Fruit fly (Drosophila melanogaster) whole organism, embryonic: ENCODE measurements around the gene CG31551.

Experiments
- Aef1 ChIP-seq: fragments of 200-800 bp; sonication (Bioruptor generic); IDR thresholded peaks from 3 replicates; pipeline ENCODE4 v1.3.6; 2022; ENCODE audit warnings: missing biosample characterization, missing genetic modification characterization
- B-H2 ChIP-seq: fragments of 200-800 bp; sonication (Bioruptor generic); optimal IDR thresholded peaks from 2 replicates; lab custom pipeline; 2018; ENCODE audit warnings: missing biosample characterization, mild to moderate bottlenecking, missing genetic modification characterization
- CG10366 ChIP-seq: fragments of 200-800 bp; sonication (Bioruptor generic); IDR thresholded peaks from 2 replicates; pipeline ENCODE4 v1.3.6; 2022; ENCODE audit warnings: missing biosample characterization, missing genetic modification characterization
- CG12769 ChIP-seq: fragments of 200-800 bp; sonication (Bioruptor generic); optimal IDR thresholded peaks from 2 replicates; lab custom pipeline; 2019; ENCODE audit warnings: missing biosample characterization, mild to moderate bottlenecking, missing genetic modification characterization, moderate library complexity
- CG14014 ChIP-seq: fragments of 200-800 bp; sonication (Bioruptor generic); IDR thresholded peaks from 2 replicates; pipeline ENCODE4 v1.3.6; 2022; ENCODE audit warnings: missing biosample characterization, missing genetic modification characterization
- CG15479 ChIP-seq: fragments of 200-800 bp; sonication (Bioruptor generic); optimal IDR thresholded peaks from 3 replicates; lab custom pipeline; 2019; ENCODE audit warnings: missing biosample characterization, mild to moderate bottlenecking, missing genetic modification characterization, moderate library complexity
- CG15696 ChIP-seq: fragments of 200-800 bp; sonication (Bioruptor generic); optimal IDR thresholded peaks from 2 replicates; lab custom pipeline; 2019; ENCODE audit warnings: missing biosample characterization, mild to moderate bottlenecking, missing genetic modification characterization, moderate library complexity
- CG16779 ChIP-seq: fragments of 200-800 bp; sonication (Bioruptor generic); IDR thresholded peaks from 2 replicates; pipeline ENCODE4 v1.3.6; 2022; ENCODE audit warnings: missing biosample characterization, missing genetic modification characterization
- CG2120 ChIP-seq: fragments of 200-800 bp; sonication (Bioruptor generic); optimal IDR thresholded peaks from 3 replicates; lab custom pipeline; 2016; ENCODE audit warnings: missing biosample characterization, missing genetic modification characterization
- CG30431 ChIP-seq: fragments of 200-800 bp; sonication (Bioruptor generic); optimal IDR thresholded peaks from 2 replicates; lab custom pipeline; 2017; ENCODE audit warnings: missing biosample characterization, missing genetic modification characterization
- CG32772 ChIP-seq: fragments of 200-800 bp; sonication (Bioruptor generic); IDR thresholded peaks from 2 replicates; pipeline ENCODE4 v1.3.6; 2022; ENCODE audit warnings: missing biosample characterization, missing genetic modification characterization
- CG3407 ChIP-seq: fragments of 200-800 bp; sonication (Bioruptor generic); optimal IDR thresholded peaks from 2 replicates; lab custom pipeline; 2018; ENCODE audit warnings: missing biosample characterization, mild to moderate bottlenecking, missing genetic modification characterization
- CG3726 ChIP-seq: fragments of 200-800 bp; sonication (Bioruptor generic); IDR thresholded peaks from 3 replicates; pipeline ENCODE4, ENCODE4 v1.3.6; 2022; ENCODE audit warnings: missing biosample characterization, missing genetic modification characterization
- CG3995 ChIP-seq: fragments of 200-800 bp; sonication (Bioruptor generic); optimal IDR thresholded peaks from 3 replicates; lab custom pipeline; 2016; ENCODE audit warnings: missing biosample characterization, missing genetic modification characterization
- CG6765 ChIP-seq: fragments of 200-800 bp; sonication (Bioruptor generic); optimal IDR thresholded peaks from 3 replicates; lab custom pipeline; 2017; ENCODE audit warnings: missing biosample characterization, mild to moderate bottlenecking, missing genetic modification characterization
- CG6813 ChIP-seq: fragments of 200-800 bp; sonication (Bioruptor generic); optimal IDR thresholded peaks from 2 replicates; lab custom pipeline; 2017; ENCODE audit warnings: missing biosample characterization, missing genetic modification characterization, mild to moderate bottlenecking, moderate library complexity, missing genetic modification reagents
- CG6854 ChIP-seq: fragments of 200-800 bp; sonication (Bioruptor generic); optimal IDR thresholded peaks from 3 replicates; lab custom pipeline; 2017; ENCODE audit warnings: missing biosample characterization, mild to moderate bottlenecking, missing genetic modification characterization
- CG7357 ChIP-seq: fragments of 200-800 bp; sonication (Bioruptor generic); IDR thresholded peaks from 3 replicates; pipeline ENCODE4 v1.3.6; 2022; ENCODE audit warnings: missing biosample characterization, missing genetic modification characterization
- CG7556 ChIP-seq: fragments of 200-800 bp; sonication (Bioruptor generic); optimal IDR thresholded peaks from 2 replicates; lab custom pipeline; 2017; ENCODE audit warnings: missing biosample characterization, mild to moderate bottlenecking, missing genetic modification characterization
- CG9797 ChIP-seq: fragments of 200-800 bp; sonication (Bioruptor generic); optimal IDR thresholded peaks from 3 replicates; lab custom pipeline; 2018; ENCODE audit warnings: missing biosample characterization, mild to moderate bottlenecking, missing genetic modification characterization
- CoRest ChIP-seq: fragments of 200-800 bp; sonication (Bioruptor generic); optimal IDR thresholded peaks from 3 replicates; lab custom pipeline; 2018; ENCODE audit warnings: missing biosample characterization, mild to moderate bottlenecking, missing genetic modification characterization, moderate library complexity
- Dad ChIP-seq: fragments of 200-800 bp; sonication (Bioruptor generic); optimal IDR thresholded peaks from 3 replicates; lab custom pipeline; 2016; ENCODE audit warnings: missing biosample characterization, missing genetic modification characterization
- Dref ChIP-seq: fragments of 200-800 bp; sonication (Bioruptor generic); IDR thresholded peaks from 2 replicates; pipeline ENCODE4 v1.3.6; 2022; ENCODE audit warnings: missing biosample characterization, missing genetic modification characterization
- GATAe ChIP-seq: fragments of 200-800 bp; sonication (Bioruptor generic); conservative IDR thresholded peaks from 2 replicates; pipeline ENCODE4 v1.3.6; 2022; ENCODE audit warnings: missing biosample characterization, missing genetic modification characterization
- HmgZ ChIP-seq: fragments of 200-800 bp; sonication (Bioruptor generic); optimal IDR thresholded peaks from 2 replicates; lab custom pipeline; 2018; ENCODE audit warnings: missing biosample characterization, mild to moderate bottlenecking, missing genetic modification characterization
- Hsf ChIP-seq: fragments of 200-800 bp; sonication (Bioruptor generic); optimal IDR thresholded peaks from 3 replicates; lab custom pipeline; 2016; ENCODE audit warnings: missing biosample characterization, missing genetic modification characterization
- Kr ChIP-seq: fragments of 200-800 bp; sonication (Bioruptor generic); optimal IDR thresholded peaks from 2 replicates; lab custom pipeline; 2017; ENCODE audit warnings: missing biosample characterization, mild to moderate bottlenecking, missing genetic modification characterization
- Lhr ChIP-seq: fragments of 200-800 bp; sonication (Bioruptor generic); optimal IDR thresholded peaks from 3 replicates; lab custom pipeline; 2017; ENCODE audit warnings: mild to moderate bottlenecking, missing biosample characterization, missing genetic modification reagents, missing genetic modification characterization
- Lpt ChIP-seq: fragments of >200 bp; optimal IDR thresholded peaks from 2 replicates; lab custom pipeline; 2018; ENCODE audit warnings: missing biosample characterization, missing genetic modification characterization
- MBD-R2 ChIP-seq: fragments of 200-800 bp; sonication (Bioruptor generic); IDR thresholded peaks from 2 replicates; pipeline ENCODE4 v1.3.6; 2022; ENCODE audit warnings: missing biosample characterization, missing genetic modification characterization
- Mad ChIP-seq: fragments of 200-800 bp; sonication (Bioruptor generic); optimal IDR thresholded peaks from 2 replicates; lab custom pipeline; 2016; ENCODE audit warnings: missing biosample characterization, missing genetic modification characterization
- Pdp1 ChIP-seq, 2 experiments: fragments of 200-800 bp; sonication (Bioruptor generic); optimal IDR thresholded peaks; 3 replicates each; lab custom pipeline; 2016; ENCODE audit warnings: missing biosample characterization in 2 of 2, missing genetic modification characterization in 2 of 2, mild to moderate bottlenecking in 1 of 2, moderate library complexity in 1 of 2
- Side ChIP-seq: fragments of 200-800 bp; sonication (Bioruptor generic); optimal IDR thresholded peaks from 2 replicates; lab custom pipeline; 2016; ENCODE audit warnings: missing biosample characterization, missing genetic modification characterization
- aop ChIP-seq: fragments of 200-800 bp; sonication (Bioruptor generic); IDR thresholded peaks from 2 replicates; pipeline ENCODE4 v1.3.6; 2022; ENCODE audit warnings: missing biosample characterization, missing genetic modification characterization
- bsh ChIP-seq, 2 experiments: fragments of 200-800 bp; sonication (Bioruptor generic); optimal IDR thresholded peaks; 2 replicates each; lab custom pipeline; 2017 to 2018; ENCODE audit warnings: mild to moderate bottlenecking in 2 of 2, missing biosample characterization in 2 of 2, missing genetic modification characterization in 2 of 2, moderate library complexity in 1 of 2
- croc ChIP-seq: fragments of 200-800 bp; sonication (Bioruptor generic); conservative IDR thresholded peaks from 3 replicates; pipeline ENCODE4 v1.3.6; 2022; ENCODE audit warnings: missing biosample characterization, missing genetic modification characterization
- dmrt11E ChIP-seq: fragments of 200-800 bp; sonication (Bioruptor generic); optimal IDR thresholded peaks from 3 replicates; lab custom pipeline; 2018; ENCODE audit warnings: missing biosample characterization, mild to moderate bottlenecking, missing genetic modification characterization, moderate library complexity
- exex ChIP-seq: fragments of 200-800 bp; sonication (Bioruptor generic); optimal IDR thresholded peaks from 4 replicates; lab custom pipeline; 2018; ENCODE audit warnings: missing biosample characterization, mild to moderate bottlenecking, missing genetic modification characterization, moderate library complexity
- insv ChIP-seq, 2 experiments: fragments of 200-800 bp; sonication (Bioruptor generic); optimal IDR thresholded peaks; 3 replicates each; lab custom pipeline; 2016 to 2018; ENCODE audit warnings: missing biosample characterization in 2 of 2, missing genetic modification characterization in 2 of 2
- nerfin-1 ChIP-seq: fragments of 200-800 bp; sonication (Bioruptor generic); optimal IDR thresholded peaks from 3 replicates; lab custom pipeline; 2019; ENCODE audit warnings: missing biosample characterization, mild to moderate bottlenecking, missing genetic modification characterization, moderate library complexity
- nerfin-2 ChIP-seq: fragments of 200-800 bp; sonication (Bioruptor generic); IDR thresholded peaks from 2 replicates; pipeline ENCODE4 v1.3.6; 2022; ENCODE audit warnings: missing biosample characterization, missing genetic modification characterization; ENCODE audit not compliant: partially characterized antibody
- odd ChIP-seq: fragments of 200-800 bp; sonication (Bioruptor generic); optimal IDR thresholded peaks from 2 replicates; lab custom pipeline; 2017; ENCODE audit warnings: missing biosample characterization, mild to moderate bottlenecking, missing genetic modification characterization
- pnt ChIP-seq: fragments of 200-800 bp; sonication (Bioruptor generic); optimal IDR thresholded peaks from 3 replicates; lab custom pipeline; 2016; ENCODE audit warnings: missing biosample characterization, missing genetic modification characterization
- psq ChIP-seq: fragments of 200-800 bp; sonication (Bioruptor generic); optimal IDR thresholded peaks from 2 replicates; lab custom pipeline; 2017; ENCODE audit warnings: missing biosample characterization, missing genetic modification characterization
- so ChIP-seq: fragments of 200-800 bp; sonication (Bioruptor generic); IDR thresholded peaks from 3 replicates; pipeline ENCODE4 v1.3.6; 2022; ENCODE audit warnings: missing biosample characterization, missing genetic modification characterization
- tap ChIP-seq: fragments of 200-800 bp; optimal IDR thresholded peaks from 3 replicates; lab custom pipeline; 2019; ENCODE audit warnings: missing biosample characterization, mild to moderate bottlenecking, missing genetic modification characterization, moderate library complexity
- tgo ChIP-seq: fragments of 200-800 bp; sonication (Bioruptor generic); IDR thresholded peaks from 3 replicates; pipeline ENCODE4 v1.3.6; 2022; ENCODE audit warnings: missing biosample characterization, missing genetic modification characterization
- tio ChIP-seq: fragments of 200-800 bp; sonication (Bioruptor generic); optimal IDR thresholded peaks from 2 replicates; lab custom pipeline; 2017; ENCODE audit warnings: missing biosample characterization, missing genetic modification characterization, inconsistent platforms
- vvl ChIP-seq: fragments of 200-800 bp; sonication (Bioruptor generic); IDR thresholded peaks from 2 replicates; pipeline ENCODE4 v1.3.6; 2022; ENCODE audit warnings: missing biosample characterization, missing genetic modification characterization

Gene CG31551

dm6 chr3R:5648569-5649476 is 21.2 kb downstream of the CG31551 start, which contains the start of the genes MTA1-like and Sec23 (continued):
- TF ChIP-seq nerfin-2 (GFP tag; lab: Robert Waterston, UW) (peak; percentile 85), CG15696 (tag; lab: Kevin White, UChicago) (peak; percentile 49), CG10366 (no peak; the same call in 1 of the 2 replicates), dmrt11E (tag; lab: Kevin White, UChicago) (peak; percentile 66), Lhr (GFP tag; lab: Kevin White, UChicago) (peak; percentile 4), exex (tag; lab: Kevin White, UChicago) (no peak), tio (no peak), croc (GFP tag; lab: Robert Waterston, UW) (no peak), CG7556 (peak; percentile 21), Lpt (GFP tag; lab: Kevin White, UChicago) (no peak), CoRest (peak; percentile 78), Hsf (no peak), Mad (GFP tag; lab: Kevin White, UChicago) (no peak), bsh (GFP tag; optimal IDR thresholded peaks at IDR 0.05; lab: Kevin White, UChicago) (no peak), Pdp1 (GFP tag; optimal IDR thresholded peaks at IDR 0.05; lab: Kevin White, UChicago) (peak in 1 of 2 experiments; percentile 22), tgo (GFP tag; lab: Robert Waterston, UW) (peak; percentile 40; the same call in 1 of the 3 replicates), CG3407 (peak; percentile 10), insv (GFP tag; optimal IDR thresholded peaks at IDR 0.05; lab: Kevin White, UChicago) (peak in 1 of 2 experiments; percentile 73), Kr (peak; percentile 21), Side (GFP tag; lab: Kevin White, UChicago) (no peak), CG6854 (GFP tag; lab: Kevin White, UChicago) (no peak), CG6765 (GFP tag; lab: Kevin White, UChicago) (no peak), CG3726 (GFP tag; lab: Robert Waterston, UW) (no peak), B-H2 (no peak), vvl (GFP tag; lab: Robert Waterston, UW) (peak; percentile 50; the same call in 1 of the 2 replicates), CG12769 (tag; lab: Kevin White, UChicago) (no peak), CG32772 (GFP tag; lab: Robert Waterston, UW) (no peak), CG30431 (GFP tag; lab: Kevin White, UChicago) (no peak), tap (tag; lab: Kevin White, UChicago) (peak; percentile 46), so (no peak), CG3995 (GFP tag; lab: Kevin White, UChicago) (no peak), CG15479 (GFP tag; lab: Kevin White, UChicago) (no peak), nerfin-1 (peak; percentile 9), CG6813 (GFP tag; lab: Kevin White, UChicago) (peak; percentile 7), psq (GFP tag; lab: Kevin White, UChicago) (no peak), aop (GFP tag; lab: Robert Waterston, UW) (no peak), Dref (GFP tag; lab: Robert Waterston, UW) (peak; percentile 82), MBD-R2 (GFP tag; lab: Robert Waterston, UW) (peak; percentile 22; the same call in 1 of the 2 replicates), odd (GFP tag; lab: Kevin White, UChicago) (no peak), CG16779 (GFP tag; lab: Robert Waterston, UW) (no peak), CG14014 (no peak), pnt (GFP tag; lab: Kevin White, UChicago) (no peak), CG9797 (GFP tag; lab: Kevin White, UChicago) (peak; percentile 35), Aef1 (GFP tag; lab: Robert Waterston, UW) (no peak; the same call in 2 of the 3 replicates), Dad (GFP tag; lab: Kevin White, UChicago) (no peak), CG2120 (peak; percentile 51), CG7357 (GFP tag; lab: Robert Waterston, UW) (no peak), GATAe (GFP tag; lab: Robert Waterston, UW) (no peak), HmgZ (tag; lab: Kevin White, UChicago) (peak; percentile 26)
